Comparison of ENCODE assay signal across 1 fruit fly cellular context in the genomic region with DNA sequence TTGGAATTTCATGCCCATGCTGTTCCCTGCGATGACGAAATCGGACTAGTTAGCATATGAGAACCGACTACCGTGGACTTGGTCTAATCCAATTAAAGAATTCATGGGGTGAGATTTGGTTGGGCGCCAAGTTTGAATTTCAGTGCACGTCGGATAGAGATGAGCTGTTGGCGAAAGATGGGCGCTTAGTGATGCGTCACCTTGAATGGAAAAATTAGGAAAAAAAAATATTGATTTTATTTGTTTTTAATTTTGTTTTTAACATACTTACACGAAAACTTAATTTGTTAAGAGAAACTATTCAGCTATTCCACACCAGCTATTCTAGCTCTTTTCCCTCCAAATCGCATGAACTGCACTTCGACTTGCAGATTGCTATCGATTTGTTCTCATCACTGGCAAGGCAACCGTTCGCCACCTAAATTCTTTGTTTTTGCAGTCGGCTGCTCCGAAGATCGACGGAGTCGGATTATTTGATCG.
TF ChIP-seq lines count a peak whose summit lies in the region.

ninaG (minus strand) TSS at position 51 of the 480 bp plus-strand sequence.
Sptz (plus strand) TSS at position 450 of the 480 bp plus-strand sequence.

TF ChIP-seq in whole organism, embryonic, 481 proteins besides CTCF, POLR2A, EP300 and RAD21 (continued from another document and continues in another):
- TF ChIP-seq CG12391 (tag; optimal IDR thresholded peaks at IDR 0.05; lab: Kevin White, UChicago) (peak; percentile 95), D19B (GFP tag; optimal IDR thresholded peaks at IDR 0.05; lab: Kevin White, UChicago) (peak; percentile 76), CG4707 (GFP tag; optimal IDR thresholded peaks at IDR 0.05; lab: Kevin White, UChicago) (peak; percentile 39), fd64A (GFP tag; optimal IDR thresholded peaks at IDR 0.05; lab: Kevin White, UChicago) (peak; percentile 21), klu (GFP tag; IDR thresholded peaks at IDR 0.05; lab: Robert Waterston, UW) (peak; percentile 94), CoRest (tag; optimal IDR thresholded peaks at IDR 0.05; lab: Kevin White, UChicago) (peak; percentile 95), CG12769 (tag; optimal IDR thresholded peaks at IDR 0.05; lab: Kevin White, UChicago) (no peak), CG14014 (GFP tag; IDR thresholded peaks at IDR 0.05; lab: Robert Waterston, UW) (peak; percentile 91), Nf-YC (tag; optimal IDR thresholded peaks at IDR 0.05; lab: Kevin White, UChicago) (no peak), CG8924 (tag; optimal IDR thresholded peaks at IDR 0.05; lab: Kevin White, UChicago) (peak; percentile 86), Aef1 (GFP tag; IDR thresholded peaks at IDR 0.05; lab: Robert Waterston, UW) (peak; percentile 96), CG30403 (GFP tag; optimal IDR thresholded peaks at IDR 0.05; lab: Kevin White, UChicago) (peak; percentile 98), hb (GFP tag; IDR thresholded peaks at IDR 0.05; lab: Robert Waterston, UW; ENCODE audit: partially characterized antibody) (no peak), Dfd (GFP tag; optimal IDR thresholded peaks at IDR 0.05; lab: Kevin White, UChicago) (no peak), CG4328 (GFP tag; optimal IDR thresholded peaks at IDR 0.05; lab: Kevin White, UChicago) (peak; percentile 64), CG11723 (GFP tag; optimal IDR thresholded peaks at IDR 0.05; lab: Kevin White, UChicago) (peak; percentile 87), wek (GFP tag; optimal IDR thresholded peaks at IDR 0.05; lab: Kevin White, UChicago) (no peak), CG9727 (GFP tag; optimal IDR thresholded peaks at IDR 0.05; lab: Kevin White, UChicago) (peak; percentile 94), Hr51 (GFP tag; optimal IDR thresholded peaks at IDR 0.05; lab: Kevin White, UChicago) (peak; percentile 88 to 94), CG10274 (GFP tag; optimal IDR thresholded peaks at IDR 0.05; lab: Kevin White, UChicago) (peak; percentile 62), Ravus (GFP tag; IDR thresholded peaks at IDR 0.05; lab: Robert Waterston, UW) (peak; percentile 85), crc (GFP tag; optimal IDR thresholded peaks at IDR 0.05; lab: Kevin White, UChicago) (peak; percentile 82), CG18599 (GFP tag; optimal IDR thresholded peaks at IDR 0.05; lab: Kevin White, UChicago) (peak; percentile 91), CG7987 (GFP tag; optimal IDR thresholded peaks at IDR 0.05; lab: Kevin White, UChicago) (peak; percentile 71), bbx (GFP tag; IDR thresholded peaks at IDR 0.05; lab: Robert Waterston, UW; ENCODE audit: partially characterized antibody) (no peak), ems (GFP tag; optimal IDR thresholded peaks at IDR 0.05; lab: Kevin White, UChicago) (peak; percentile 96), twi (tag; optimal IDR thresholded peaks at IDR 0.05; lab: Kevin White, UChicago) (no peak), ato (GFP tag; IDR thresholded peaks at IDR 0.05; lab: Robert Waterston, UW; ENCODE audit: partially characterized antibody) (no peak), Side (GFP tag; optimal IDR thresholded peaks at IDR 0.05; lab: Kevin White, UChicago) (peak; percentile 91), Pdp1 (GFP tag; optimal IDR thresholded peaks at IDR 0.05; lab: Kevin White, UChicago) (peak; percentile 94 to 97), cas (GFP tag; IDR thresholded peaks at IDR 0.05; lab: Robert Waterston, UW) (peak; percentile 91), CG9817 (tag; optimal IDR thresholded peaks at IDR 0.05; lab: Kevin White, UChicago) (peak; percentile 93), dmrt11E (tag; optimal IDR thresholded peaks at IDR 0.05; lab: Kevin White, UChicago) (peak; percentile 94), MTF-1 (GFP tag; optimal IDR thresholded peaks at IDR 0.05; lab: Kevin White, UChicago; ENCODE audit: borderline replicate concordance) (peak; percentile 72), BtbVII (GFP tag; optimal IDR thresholded peaks at IDR 0.05; lab: Kevin White, UChicago) (peak; percentile 74), Rx (GFP tag; IDR thresholded peaks at IDR 0.05; lab: Robert Waterston, UW) (peak; percentile 95), CG9609 (GFP tag; optimal IDR thresholded peaks at IDR 0.05; lab: Kevin White, UChicago) (peak; percentile 95), nmo (GFP tag; optimal IDR thresholded peaks at IDR 0.05; lab: Kevin White, UChicago) (peak; percentile 95), CG9932 (GFP tag; IDR thresholded peaks at IDR 0.05; lab: Robert Waterston, UW) (peak; percentile 97), ab (GFP tag; optimal IDR thresholded peaks at IDR 0.05; lab: Kevin White, UChicago) (peak; percentile 90), ash1 (GFP tag; optimal IDR thresholded peaks at IDR 0.05; lab: Kevin White, UChicago) (no peak), CG31441 (GFP tag; IDR thresholded peaks at IDR 0.05; lab: Robert Waterston, UW) (peak; percentile 92), yki (optimal IDR thresholded peaks at IDR 0.05; lab: Kevin White, UChicago) (no peak), CG32772 (GFP tag; IDR thresholded peaks at IDR 0.05; lab: Robert Waterston, UW) (peak; percentile 96), pfk (GFP tag; optimal IDR thresholded peaks at IDR 0.05; lab: Kevin White, UChicago) (no peak), CG13624 (GFP tag; optimal IDR thresholded peaks at IDR 0.05; lab: Kevin White, UChicago) (peak; percentile 95), Meics (GFP tag; optimal IDR thresholded peaks at IDR 0.05; lab: Kevin White, UChicago) (peak; percentile 87), CG4424 (GFP tag; optimal IDR thresholded peaks at IDR 0.05; lab: Kevin White, UChicago) (peak; percentile 95), MBD-R2 (GFP tag; IDR thresholded peaks at IDR 0.05; lab: Robert Waterston, UW) (peak; percentile 98), ham (GFP tag; IDR thresholded peaks at IDR 0.05; lab: Robert Waterston, UW) (peak; percentile 65; the same call in 1 of the 2 replicates), gro (GFP tag; optimal IDR thresholded peaks at IDR 0.05; lab: Kevin White, UChicago) (no peak), CG12219 (GFP tag; optimal IDR thresholded peaks at IDR 0.05; lab: Kevin White, UChicago) (peak; percentile 66), Oaz (GFP tag; IDR thresholded peaks at IDR 0.05; lab: Robert Waterston, UW) (peak; percentile 84), Bdp1 (GFP tag; optimal IDR thresholded peaks at IDR 0.05; lab: Kevin White, UChicago) (peak; percentile 87), B-H1 (GFP tag; IDR thresholded peaks at IDR 0.05; lab: Robert Waterston, UW) (peak; percentile 92), pum (GFP tag; optimal IDR thresholded peaks at IDR 0.05; lab: Kevin White, UChicago) (peak; percentile 96), phol (tag; optimal IDR thresholded peaks at IDR 0.05; lab: Kevin White, UChicago) (peak; percentile 96), CG17385 (GFP tag; optimal IDR thresholded peaks at IDR 0.05; lab: Kevin White, UChicago) (peak; percentile 78), CG18011 (GFP tag; optimal IDR thresholded peaks at IDR 0.05; lab: Kevin White, UChicago) (peak; percentile 78), nerfin-2 (GFP tag; IDR thresholded peaks at IDR 0.05; lab: Robert Waterston, UW; ENCODE audit: partially characterized antibody) (no peak), HLHmδ (GFP tag; optimal IDR thresholded peaks at IDR 0.05; lab: Kevin White, UChicago) (no peak), Hsf (GFP tag; optimal IDR thresholded peaks at IDR 0.05; lab: Kevin White, UChicago) (peak; percentile 97), ttk (GFP tag; IDR thresholded peaks at IDR 0.05; lab: Robert Waterston, UW) (peak; percentile 95), tio (GFP tag; optimal IDR thresholded peaks at IDR 0.05; lab: Kevin White, UChicago) (no peak), CG11093 (GFP tag; IDR thresholded peaks at IDR 0.05; lab: Robert Waterston, UW) (peak; percentile 93), C15 (GFP tag; IDR thresholded peaks at IDR 0.05; lab: Robert Waterston, UW) (peak; percentile 81; the same call in 1 of the 3 replicates), CrebB (tag; optimal IDR thresholded peaks at IDR 0.05; lab: Kevin White, UChicago) (peak; percentile 77), CG2129 (GFP tag; IDR thresholded peaks at IDR 0.05; lab: Robert Waterston, UW; ENCODE audit: partially characterized antibody) (no peak), lbe (GFP tag; optimal IDR thresholded peaks at IDR 0.05; lab: Kevin White, UChicago) (no peak), cwo (GFP tag; optimal IDR thresholded peaks at IDR 0.05; lab: Kevin White, UChicago) (peak; percentile 78), CG7357 (GFP tag; IDR thresholded peaks at IDR 0.05; lab: Robert Waterston, UW) (peak; percentile 89), lmd (GFP tag; IDR thresholded peaks at IDR 0.05; lab: Robert Waterston, UW) (peak; percentile 97), CG6254 (GFP tag; optimal IDR thresholded peaks at IDR 0.05; lab: Kevin White, UChicago) (peak; percentile 66), NC2α (GFP tag; optimal IDR thresholded peaks at IDR 0.05; lab: Kevin White, UChicago) (peak; percentile 86), Ptx1 (GFP tag; IDR thresholded peaks at IDR 0.05; lab: Robert Waterston, UW) (peak; percentile 98), CG17829 (tag; optimal IDR thresholded peaks at IDR 0.05; lab: Kevin White, UChicago) (peak; percentile 91), fd102C (GFP tag; optimal IDR thresholded peaks at IDR 0.05; lab: Kevin White, UChicago) (peak; percentile 52), CG15479 (GFP tag; optimal IDR thresholded peaks at IDR 0.05; lab: Kevin White, UChicago) (peak; percentile 30), HmgZ (tag; optimal IDR thresholded peaks at IDR 0.05; lab: Kevin White, UChicago) (peak; percentile 95), NK7.1 (GFP tag; optimal IDR thresholded peaks at IDR 0.05; lab: Kevin White, UChicago) (peak; percentile 70), CG6791 (GFP tag; IDR thresholded peaks at IDR 0.05; lab: Robert Waterston, UW; ENCODE audit: partially characterized antibody) (0 out of 3 replicates have a peak, but pooled peaks have one; percentile 17), CG14050 (GFP tag; IDR thresholded peaks at IDR 0.05; lab: Robert Waterston, UW) (peak; percentile 90), CG17912 (GFP tag; optimal IDR thresholded peaks at IDR 0.05; lab: Kevin White, UChicago) (peak; percentile 4), CG1529 (GFP tag; optimal IDR thresholded peaks at IDR 0.05; lab: Kevin White, UChicago) (no peak), CG12155 (GFP tag; optimal IDR thresholded peaks at IDR 0.05; lab: Kevin White, UChicago) (peak; percentile 94), seq (GFP tag; IDR thresholded peaks at IDR 0.05; lab: Robert Waterston, UW) (peak; percentile 86), unc-4 (GFP tag; IDR thresholded peaks at IDR 0.05; lab: Robert Waterston, UW; ENCODE audit: partially characterized antibody) (peak; percentile 61; the same call in 1 of the 2 replicates), tll (GFP tag; optimal IDR thresholded peaks at IDR 0.05; lab: Kevin White, UChicago) (peak in 1 of 2 experiments; percentile 26), sd (tag; optimal IDR thresholded peaks at IDR 0.05; lab: Kevin White, UChicago) (no peak), vnd (GFP tag; IDR thresholded peaks at IDR 0.05; lab: Robert Waterston, UW; ENCODE audit: partially characterized antibody) (0 out of 3 replicates have a peak, but pooled peaks have one; percentile 30), pho (GFP tag; optimal IDR thresholded peaks at IDR 0.05; lab: Kevin White, UChicago) (peak; percentile 96), Dek (tag; optimal IDR thresholded peaks at IDR 0.05; lab: Kevin White, UChicago) (peak; percentile 90), hth (optimal IDR thresholded peaks at IDR 0.05; lab: Kevin White, UChicago) (no peak), CG10366 (GFP tag; IDR thresholded peaks at IDR 0.05; lab: Robert Waterston, UW) (peak; percentile 95), CG3847 (GFP tag; IDR thresholded peaks at IDR 0.05; lab: Robert Waterston, UW) (peak; percentile 95), CG2712 (tag; optimal IDR thresholded peaks at IDR 0.05; lab: Kevin White, UChicago) (peak; percentile 94), Lhr (GFP tag; optimal IDR thresholded peaks at IDR 0.05; lab: Kevin White, UChicago) (peak; percentile 85), en (GFP tag; optimal IDR thresholded peaks at IDR 0.05; lab: Kevin White, UChicago) (peak; percentile 80), HHEX (GFP tag; optimal IDR thresholded peaks at IDR 0.05; lab: Kevin White, UChicago) (peak; percentile 83), CG7839 (tag; optimal IDR thresholded peaks at IDR 0.05; lab: Kevin White, UChicago) (peak; percentile 92), CG3995 (GFP tag; optimal IDR thresholded peaks at IDR 0.05; lab: Kevin White, UChicago) (peak; percentile 56), Dbx (GFP tag; IDR thresholded peaks at IDR 0.05; lab: Robert Waterston, UW) (peak; percentile 96), CG2120 (GFP tag; optimal IDR thresholded peaks at IDR 0.05; lab: Kevin White, UChicago) (peak; percentile 97), tin (GFP tag; optimal IDR thresholded peaks at IDR 0.05; lab: Kevin White, UChicago) (peak; percentile 97), Hmr (GFP tag; optimal IDR thresholded peaks at IDR 0.05; lab: Kevin White, UChicago) (peak; percentile 92), CG10147 (GFP tag; optimal IDR thresholded peaks at IDR 0.05; lab: Kevin White, UChicago) (no peak), CG3163 (GFP tag; optimal IDR thresholded peaks at IDR 0.05; lab: Kevin White, UChicago) (peak; percentile 75), chm (GFP tag; IDR thresholded peaks at IDR 0.05; lab: Robert Waterston, UW) (peak; percentile 80), CG16863 (GFP tag; optimal IDR thresholded peaks at IDR 0.05; lab: Kevin White, UChicago) (peak; percentile 93), dysf (GFP tag; IDR thresholded peaks at IDR 0.05; lab: Robert Waterston, UW) (peak; percentile 97), CG2202 (tag; optimal IDR thresholded peaks at IDR 0.05; lab: Kevin White, UChicago) (peak; percentile 80), kay (GFP tag; optimal IDR thresholded peaks at IDR 0.05; lab: Kevin White, UChicago) (peak; percentile 93), so (GFP tag; IDR thresholded peaks at IDR 0.05; lab: Robert Waterston, UW) (peak; percentile 91; the same call in 2 of the 3 replicates), CG4617 (GFP tag; optimal IDR thresholded peaks at IDR 0.05; lab: Kevin White, UChicago; ENCODE audit: borderline replicate concordance) (peak; percentile 94), zen2 (GFP tag; IDR thresholded peaks at IDR 0.05; lab: Robert Waterston, UW; ENCODE audit: partially characterized antibody) (no peak; the same call in 2 of the 3 replicates), chn (GFP tag; optimal IDR thresholded peaks at IDR 0.05; lab: Kevin White, UChicago) (peak; percentile 97), CG3726 (GFP tag; IDR thresholded peaks at IDR 0.05; lab: Robert Waterston, UW) (peak; percentile 87; the same call in 2 of the 3 replicates), CG8765 (GFP tag; IDR thresholded peaks at IDR 0.05; lab: Robert Waterston, UW) (peak; percentile 93), corto (GFP tag; optimal IDR thresholded peaks at IDR 0.05; lab: Kevin White, UChicago) (no peak), Kr (GFP tag; optimal IDR thresholded peaks at IDR 0.05; lab: Kevin White, UChicago) (no peak), croc (GFP tag; conservative IDR thresholded peaks at IDR 0.05; lab: Robert Waterston, UW) (peak; percentile 94), NFAT (GFP tag; IDR thresholded peaks at IDR 0.05; lab: Robert Waterston, UW) (peak; percentile 88), sqz (GFP tag; optimal IDR thresholded peaks at IDR 0.05; lab: Kevin White, UChicago) (no peak)
